Fruit fly (Drosophila melanogaster) whole organism, embryonic: ENCODE measurements around the gene CG42514.

Source experiments
- Blimp-1 ChIP-seq: fragments of 200-800 bp; sonication (Bioruptor generic); optimal IDR thresholded peaks from 3 replicates; lab custom pipeline; 2018; ENCODE audit warnings: missing biosample characterization, missing genetic modification characterization, mild to moderate bottlenecking, moderate library complexity, missing genetic modification reagents
- CG10543 ChIP-seq: fragments of 200-800 bp; sonication (Bioruptor generic); optimal IDR thresholded peaks from 3 replicates; lab custom pipeline; 2017; ENCODE audit warnings: missing biosample characterization, mild to moderate bottlenecking, missing genetic modification characterization, moderate library complexity
- CG11456 ChIP-seq: fragments of 200-800 bp; sonication (Bioruptor generic); IDR thresholded peaks from 3 replicates; pipeline ENCODE4 v1.3.6; 2022; ENCODE audit warnings: missing biosample characterization, missing genetic modification characterization
- CG12744 ChIP-seq: fragments of 200-800 bp; sonication (Bioruptor generic); optimal IDR thresholded peaks from 2 replicates; lab custom pipeline; 2016; ENCODE audit warnings: missing biosample characterization, missing genetic modification characterization
- CG12942 ChIP-seq: fragments of 200-800 bp; sonication (Bioruptor generic); optimal IDR thresholded peaks from 3 replicates; lab custom pipeline; 2016; ENCODE audit warnings: missing biosample characterization, missing genetic modification characterization
- CG13424 ChIP-seq: fragments of 200-800 bp; sonication (Bioruptor generic); optimal IDR thresholded peaks from 2 replicates; lab custom pipeline; 2019; ENCODE audit warnings: missing biosample characterization, mild to moderate bottlenecking, missing genetic modification characterization, moderate library complexity
- CG1529 ChIP-seq: fragments of 200-800 bp; sonication (Bioruptor generic); optimal IDR thresholded peaks from 3 replicates; lab custom pipeline; 2018; ENCODE audit warnings: missing biosample characterization, missing genetic modification characterization
- CG15514 ChIP-seq: fragments of 200-800 bp; sonication (Bioruptor generic); optimal IDR thresholded peaks from 3 replicates; lab custom pipeline; 2017; ENCODE audit warnings: missing biosample characterization, missing genetic modification characterization, mild to moderate bottlenecking, moderate library complexity, missing genetic modification reagents
- CG15696 ChIP-seq: fragments of 200-800 bp; sonication (Bioruptor generic); optimal IDR thresholded peaks from 2 replicates; lab custom pipeline; 2019; ENCODE audit warnings: missing biosample characterization, mild to moderate bottlenecking, missing genetic modification characterization, moderate library complexity
- CG17568 ChIP-seq: fragments of 200-800 bp; sonication (Bioruptor generic); optimal IDR thresholded peaks from 2 replicates; lab custom pipeline; 2018; ENCODE audit warnings: missing biosample characterization, mild to moderate bottlenecking, missing genetic modification characterization, moderate library complexity
- CG17912 ChIP-seq: fragments of 200-800 bp; sonication (Bioruptor generic); optimal IDR thresholded peaks from 2 replicates; lab custom pipeline; 2018; ENCODE audit warnings: missing biosample characterization, mild to moderate bottlenecking, missing genetic modification characterization
- CG18619 ChIP-seq: fragments of 200-800 bp; sonication (Bioruptor generic); optimal IDR thresholded peaks from 3 replicates; lab custom pipeline; 2017; ENCODE audit warnings: missing biosample characterization, mild to moderate bottlenecking, missing genetic modification characterization
- CG30020 ChIP-seq: fragments of 200-800 bp; optimal IDR thresholded peaks from 2 replicates; lab custom pipeline; 2019; ENCODE audit warnings: missing biosample characterization, mild to moderate bottlenecking, missing genetic modification characterization, moderate library complexity
- CG4707 ChIP-seq: fragments of 200-800 bp; sonication (Bioruptor generic); optimal IDR thresholded peaks from 2 replicates; lab custom pipeline; 2018; ENCODE audit warnings: missing biosample characterization, mild to moderate bottlenecking, missing genetic modification characterization, moderate library complexity
- CG8924 ChIP-seq: fragments of 200-800 bp; optimal IDR thresholded peaks from 3 replicates; lab custom pipeline; 2019; ENCODE audit warnings: missing biosample characterization, mild to moderate bottlenecking, missing genetic modification characterization, moderate library complexity
- CG8944 ChIP-seq: fragments of 200-800 bp; sonication (Bioruptor generic); optimal IDR thresholded peaks from 3 replicates; lab custom pipeline; 2016; ENCODE audit warnings: missing biosample characterization, missing genetic modification characterization
- CG9437 ChIP-seq: fragments of 200-800 bp; sonication (Bioruptor generic); optimal IDR thresholded peaks from 2 replicates; lab custom pipeline; 2018; ENCODE audit warnings: missing biosample characterization, mild to moderate bottlenecking, missing genetic modification characterization
- Eip74EF ChIP-seq, 2 experiments: fragments of 200-800 bp in 1 of 2; fragments of >200 bp in 1 of 2; sonication (Bioruptor generic) in 1 of 2; optimal IDR thresholded peaks; 2 replicates each; lab custom pipeline; 2017 to 2019; ENCODE audit warnings: missing biosample characterization in 2 of 2, missing genetic modification characterization in 2 of 2, mild to moderate bottlenecking in 1 of 2, moderate library complexity in 1 of 2
- Hmr ChIP-seq: fragments of 200-800 bp; sonication (Bioruptor generic); optimal IDR thresholded peaks from 3 replicates; lab custom pipeline; 2017; ENCODE audit warnings: mild to moderate bottlenecking, missing biosample characterization, missing genetic modification reagents, missing genetic modification characterization
- Max ChIP-seq: fragments of 200-800 bp; sonication (Bioruptor generic); optimal IDR thresholded peaks from 2 replicates; lab custom pipeline; 2016; ENCODE audit warnings: missing biosample characterization, mild to moderate bottlenecking, missing genetic modification characterization
- NC2α ChIP-seq: fragments of 200-800 bp; sonication (Bioruptor generic); optimal IDR thresholded peaks from 2 replicates; lab custom pipeline; 2016; ENCODE audit warnings: missing biosample characterization, missing genetic modification characterization
- NK7.1 ChIP-seq: fragments of 200-800 bp; sonication (Bioruptor generic); optimal IDR thresholded peaks from 3 replicates; lab custom pipeline; 2016; ENCODE audit warnings: missing biosample characterization, missing genetic modification characterization
- Oaz ChIP-seq: fragments of 200-800 bp; sonication (Bioruptor generic); IDR thresholded peaks from 2 replicates; pipeline ENCODE4 v1.3.6; 2022; ENCODE audit warnings: missing biosample characterization, missing genetic modification characterization
- PHDP ChIP-seq: fragments of 200-800 bp; sonication (Bioruptor generic); optimal IDR thresholded peaks from 3 replicates; lab custom pipeline; 2018; ENCODE audit warnings: missing biosample characterization, mild to moderate bottlenecking, missing genetic modification characterization, moderate library complexity
- Pdp1 ChIP-seq, 2 experiments: fragments of 200-800 bp; sonication (Bioruptor generic); optimal IDR thresholded peaks; 3 replicates each; lab custom pipeline; 2016; ENCODE audit warnings: missing biosample characterization in 2 of 2, missing genetic modification characterization in 2 of 2, mild to moderate bottlenecking in 1 of 2, moderate library complexity in 1 of 2
- Rx ChIP-seq: fragments of 200-800 bp; sonication (Bioruptor generic); IDR thresholded peaks from 2 replicates; pipeline ENCODE4 v1.3.6; 2022; ENCODE audit warnings: missing biosample characterization, missing genetic modification characterization
- Spps ChIP-seq: fragments of 200-800 bp; sonication (Bioruptor generic); optimal IDR thresholded peaks from 2 replicates; lab custom pipeline; 2018; ENCODE audit warnings: missing biosample characterization, mild to moderate bottlenecking, missing genetic modification characterization
- amos ChIP-seq: fragments of 200-800 bp; sonication (Bioruptor generic); IDR thresholded peaks from 2 replicates; pipeline ENCODE4 v1.3.6; 2022; ENCODE audit warnings: missing biosample characterization, missing genetic modification characterization; ENCODE audit not compliant: partially characterized antibody
- aop ChIP-seq: fragments of 200-800 bp; sonication (Bioruptor generic); IDR thresholded peaks from 2 replicates; pipeline ENCODE4 v1.3.6; 2022; ENCODE audit warnings: missing biosample characterization, missing genetic modification characterization
- bcd ChIP-seq: fragments of 200-800 bp; sonication (Bioruptor generic); optimal IDR thresholded peaks from 2 replicates; lab custom pipeline; 2017; ENCODE audit warnings: missing biosample characterization, mild to moderate bottlenecking, missing genetic modification characterization
- crol ChIP-seq: fragments of 200-800 bp; sonication (Bioruptor generic); IDR thresholded peaks from 2 replicates; pipeline ENCODE4 v1.3.6; 2022; ENCODE audit warnings: missing biosample characterization, missing genetic modification characterization
- crp ChIP-seq, 2 experiments: fragments of 200-800 bp; sonication (Bioruptor generic); optimal IDR thresholded peaks; 2 replicates in 1 of 2; 3 replicates in 1 of 2; lab custom pipeline; 2017; ENCODE audit warnings: missing biosample characterization in 2 of 2, missing genetic modification characterization in 2 of 2, mild to moderate bottlenecking in 1 of 2, moderate library complexity in 1 of 2
- dan ChIP-seq: fragments of 200-800 bp; sonication (Bioruptor generic); IDR thresholded peaks from 2 replicates; pipeline ENCODE4 v1.3.6; 2022; ENCODE audit warnings: missing biosample characterization, missing genetic modification characterization
- danr ChIP-seq: fragments of 200-800 bp; sonication (Bioruptor generic); IDR thresholded peaks from 2 replicates; pipeline ENCODE4 v1.3.6; 2022; ENCODE audit warnings: missing biosample characterization, missing genetic modification characterization
- dpn ChIP-seq, 2 experiments: fragments of 200-800 bp; sonication (Bioruptor generic); optimal IDR thresholded peaks; 3 replicates each; lab custom pipeline; 2016; ENCODE audit warnings: missing biosample characterization in 2 of 2, missing genetic modification characterization in 2 of 2
- hkb ChIP-seq, 2 experiments: fragments of 200-800 bp in 1 of 2; fragments of >200 bp in 1 of 2; sonication (Bioruptor generic) in 1 of 2; IDR thresholded peaks in 1 of 2; optimal IDR thresholded peaks in 1 of 2; 2 replicates each; pipeline versions ENCODE4 v1.3.6 to Lab custom; 2017 to 2022; ENCODE audit warnings: missing biosample characterization in 1 of 2, missing genetic modification characterization in 1 of 2
- inv ChIP-seq: fragments of 200-800 bp; sonication (Bioruptor generic); IDR thresholded peaks from 2 replicates; pipeline ENCODE4 v1.3.6; 2022; ENCODE audit warnings: missing biosample characterization, missing genetic modification characterization; ENCODE audit not compliant: partially characterized antibody
- kah ChIP-seq: fragments of 200-800 bp; sonication (Bioruptor generic); optimal IDR thresholded peaks from 2 replicates; lab custom pipeline; 2018; ENCODE audit warnings: missing biosample characterization, mild to moderate bottlenecking, missing genetic modification characterization
- lmd ChIP-seq: fragments of 200-800 bp; sonication (Bioruptor generic); IDR thresholded peaks from 2 replicates; pipeline ENCODE4 v1.3.6; 2022; ENCODE audit warnings: missing biosample characterization, missing genetic modification characterization
- onecut ChIP-seq: fragments of 200-800 bp; sonication (Bioruptor generic); IDR thresholded peaks from 2 replicates; pipeline ENCODE4 v1.3.6; 2022; ENCODE audit warnings: missing biosample characterization, missing genetic modification characterization
- pb ChIP-seq: fragments of 200-800 bp; sonication (Bioruptor generic); optimal IDR thresholded peaks from 3 replicates; lab custom pipeline; 2016; ENCODE audit warnings: missing biosample characterization, missing genetic modification characterization
- pho ChIP-seq: fragments of 200-800 bp; sonication (Bioruptor generic); optimal IDR thresholded peaks from 2 replicates; lab custom pipeline; 2016; ENCODE audit warnings: missing biosample characterization, missing genetic modification characterization
- prd ChIP-seq, 3 experiments: fragments of >200 bp in 2 of 3; fragments of 200-800 bp in 1 of 3; sonication (Bioruptor generic) in 1 of 3; optimal IDR thresholded peaks in 2 of 3; IDR thresholded peaks in 1 of 3; 2 replicates in 2 of 3; 3 replicates in 1 of 3; pipeline versions ENCODE4 v1.3.6 to Lab custom; 2017 to 2022; ENCODE audit warnings: missing biosample characterization in 1 of 3, missing genetic modification characterization in 1 of 3
- sqz ChIP-seq: fragments of 200-800 bp; sonication (Bioruptor generic); optimal IDR thresholded peaks from 3 replicates; lab custom pipeline; 2018; ENCODE audit warnings: missing biosample characterization, mild to moderate bottlenecking, missing genetic modification characterization
- trh ChIP-seq: fragments of 200-800 bp; sonication (Bioruptor generic); optimal IDR thresholded peaks from 2 replicates; lab custom pipeline; 2016; ENCODE audit warnings: missing biosample characterization, missing genetic modification characterization
- unc-4 ChIP-seq: fragments of 200-800 bp; sonication (Bioruptor generic); IDR thresholded peaks from 2 replicates; pipeline ENCODE4 v1.3.6; 2022; ENCODE audit warnings: missing biosample characterization, missing genetic modification characterization; ENCODE audit not compliant: partially characterized antibody

CG42514 gene

DNA sequence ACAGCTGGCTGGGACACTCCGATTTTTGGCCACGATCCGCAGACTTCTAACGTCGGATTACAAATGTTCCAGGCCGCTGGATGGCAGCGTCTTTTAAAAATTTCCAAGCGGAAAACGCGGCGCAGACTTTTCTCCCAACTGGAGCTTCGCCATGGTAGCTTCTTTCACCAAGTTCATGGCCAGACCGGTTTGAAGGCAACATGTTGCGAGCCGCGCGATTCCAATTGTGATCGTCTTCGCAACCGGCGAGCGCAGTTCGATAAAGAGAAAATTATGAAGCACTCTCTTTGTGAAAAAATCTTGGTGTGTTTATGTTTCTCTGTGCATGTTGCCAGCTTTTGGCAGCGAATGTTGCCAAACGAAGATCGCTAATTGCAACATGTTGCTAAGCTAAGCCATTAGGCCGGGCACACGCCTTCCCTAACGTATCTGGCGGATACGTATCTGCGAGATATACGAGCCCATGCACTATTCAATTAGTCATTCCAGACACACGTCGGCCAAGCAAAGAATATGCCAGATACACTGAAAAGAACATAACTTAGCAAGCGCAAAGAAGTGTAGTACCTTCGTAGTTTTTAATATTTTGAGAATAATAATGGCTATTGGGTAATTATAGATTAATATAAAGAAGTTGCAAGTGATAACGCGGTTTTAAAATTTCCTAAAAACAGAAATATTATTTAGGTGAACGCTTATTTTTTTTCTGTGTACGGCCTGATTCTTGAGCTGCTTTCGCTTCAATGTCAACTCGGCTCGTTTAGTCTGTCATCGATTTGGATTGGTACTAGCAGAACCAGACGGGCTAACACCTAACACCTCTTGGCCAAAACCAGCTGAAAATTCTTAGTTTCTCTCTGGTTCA, 43.9 kb downstream of the CG42514 start, which contains the start of gene dsx-c73A (continued):
- TF ChIP-seq crp (GFP tag; optimal IDR thresholded peaks at IDR 0.05; lab: Kevin White, UChicago), result no peak
- TF ChIP-seq CG30020 (tag; lab: Kevin White, UChicago), result no peak
- no peak for TF ChIP-seq CG12744 (GFP tag; lab: Kevin White, UChicago)
- TF ChIP-seq dan (GFP tag; lab: Robert Waterston, UW), result no peak
- no peak for TF ChIP-seq prd (optimal IDR thresholded peaks at IDR 0.05; lab: Kevin White, UChicago)
- TF ChIP-seq prd (GFP tag; IDR thresholded peaks at IDR 0.05; lab: Robert Waterston, UW), result peak; percentile 60; the same call in 2 of the 3 replicates
- no peak for TF ChIP-seq trh (GFP tag; lab: Kevin White, UChicago)
- no peak for TF ChIP-seq CG10543 (GFP tag; lab: Kevin White, UChicago)
- peak; percentile 29 for TF ChIP-seq CG1529
- TF ChIP-seq CG12942 (GFP tag; lab: Kevin White, UChicago), result no peak
- no peak for TF ChIP-seq CG8944 (GFP tag; lab: Kevin White, UChicago)
- peak; percentile 74 for TF ChIP-seq Blimp-1 (GFP tag; lab: Kevin White, UChicago)
- no peak for TF ChIP-seq kah (GFP tag; lab: Kevin White, UChicago)
- no peak for TF ChIP-seq danr (GFP tag; lab: Robert Waterston, UW)
- no peak for TF ChIP-seq CG15696 (tag; lab: Kevin White, UChicago)
- no peak for TF ChIP-seq Hmr (GFP tag; lab: Kevin White, UChicago)
- TF ChIP-seq lmd (GFP tag; lab: Robert Waterston, UW), result peak; percentile 46; the same call in 1 of the 2 replicates
- TF ChIP-seq CG4707 (GFP tag; lab: Kevin White, UChicago), result no peak
- no peak for TF ChIP-seq amos (GFP tag; lab: Robert Waterston, UW)
- TF ChIP-seq CG15514 (GFP tag; lab: Kevin White, UChicago), result no peak
- no peak for TF ChIP-seq unc-4 (GFP tag; lab: Robert Waterston, UW)
- no peak for TF ChIP-seq pho (GFP tag; lab: Kevin White, UChicago)
- TF ChIP-seq CG17568 (GFP tag; lab: Kevin White, UChicago), result no peak
- TF ChIP-seq PHDP (tag; lab: Kevin White, UChicago), result peak; percentile 28
- peak in 1 of 2 experiments; percentile 23 for TF ChIP-seq Pdp1 (GFP tag; optimal IDR thresholded peaks at IDR 0.05; lab: Kevin White, UChicago)
- TF ChIP-seq NK7.1 (GFP tag; lab: Kevin White, UChicago), result no peak
- peak; percentile 10 for TF ChIP-seq Spps (tag; lab: Kevin White, UChicago)
- TF ChIP-seq NC2α, result no peak
- TF ChIP-seq inv (GFP tag; lab: Robert Waterston, UW), result no peak
- TF ChIP-seq CG13424, result peak; percentile 32
- peak; percentile 5 for TF ChIP-seq Max (GFP tag; lab: Kevin White, UChicago)
- no peak for TF ChIP-seq crol (GFP tag; lab: Robert Waterston, UW)
- peak; percentile 5 for TF ChIP-seq bcd (GFP tag; lab: Kevin White, UChicago)
- TF ChIP-seq pb (GFP tag; lab: Kevin White, UChicago), result no peak
- peak; percentile 32 for TF ChIP-seq CG8924
- TF ChIP-seq aop (GFP tag; lab: Robert Waterston, UW), result no peak
- TF ChIP-seq Oaz (GFP tag; lab: Robert Waterston, UW), result no peak
- TF ChIP-seq CG18619, result peak; percentile 1
- TF ChIP-seq hkb (optimal IDR thresholded peaks at IDR 0.05; lab: Kevin White, UChicago), result no peak
- 0 out of 2 replicates have a peak, but pooled peaks have one; percentile 17 for TF ChIP-seq hkb (GFP tag; IDR thresholded peaks at IDR 0.05; lab: Robert Waterston, UW)
- TF ChIP-seq dpn (GFP tag; optimal IDR thresholded peaks at IDR 0.05; lab: Kevin White, UChicago), result peak in 1 of 2 experiments; percentile 29
- no peak for TF ChIP-seq Eip74EF (GFP tag; optimal IDR thresholded peaks at IDR 0.05; lab: Kevin White, UChicago)
- no peak for TF ChIP-seq sqz (GFP tag; lab: Kevin White, UChicago)
- 0 out of 3 replicates have a peak, but pooled peaks have one; percentile 17 for TF ChIP-seq CG11456 (GFP tag; lab: Robert Waterston, UW)
- no peak for TF ChIP-seq onecut (GFP tag; lab: Robert Waterston, UW)
- TF ChIP-seq CG9437, result peak; percentile 62
- no peak for TF ChIP-seq CG17912 (GFP tag; lab: Kevin White, UChicago)
- no peak for TF ChIP-seq Rx (GFP tag; lab: Robert Waterston, UW)
